Worm (Caenorhabditis elegans): Measurements from ENCODE around the gene W02C12.2.

Gene W02C12.2

ce11 chrIV:4049398-4049998 is 41.7 kb upstream of the W02C12.2 start, which contains the start of gene pcn-1 (continued):
- TF ChIP-seq ama-1 (optimal IDR thresholded peaks at IDR 0.05) (peak; percentile 70), madf-9 (GFP tag; conservative IDR thresholded peaks at IDR 0.05) (peak; percentile 86), spr-1 (tag; optimal IDR thresholded peaks at IDR 0.05) (peak; percentile 93), lsy-2 (tag; optimal IDR thresholded peaks at IDR 0.05) (peak; percentile 68 to 96), ceh-20 (GFP tag; IDR thresholded peaks at IDR 0.05) (peak; percentile 93), daf-8 (GFP tag; IDR thresholded peaks at IDR 0.05) (no peak), nhr-48 (tag; optimal IDR thresholded peaks at IDR 0.05) (peak; percentile 86), F37D6.2 (tag; optimal IDR thresholded peaks at IDR 0.05) (peak; percentile 94), ZK337.2 (GFP tag; IDR thresholded peaks at IDR 0.05) (peak; percentile 67), ceh-62 (tag; optimal IDR thresholded peaks at IDR 0.05) (no peak), unc-130 (GFP tag; optimal IDR thresholded peaks at IDR 0.05) (peak; percentile 91), nhr-237 (tag; optimal IDR thresholded peaks at IDR 0.05) (no peak), lin-38 (GFP tag; IDR thresholded peaks at IDR 0.05) (peak; percentile 94), aha-1 (tag) (peak; percentile 95), hlh-30 (tag; optimal IDR thresholded peaks at IDR 0.05; ENCODE audit: insufficient read depth) (peak; percentile 85), nhr-76 (tag; optimal IDR thresholded peaks at IDR 0.05) (peak; percentile 56), lin-13 (GFP tag; optimal IDR thresholded peaks at IDR 0.05) (peak; percentile 82), T26A8.4 (GFP tag; IDR thresholded peaks at IDR 0.05) (peak; percentile 93), F44E2.7 (GFP tag; IDR thresholded peaks at IDR 0.05) (no peak), snpc-1.2 (GFP tag; IDR thresholded peaks at IDR 0.05) (peak; percentile 85), Y75B8A.6 (GFP tag; IDR thresholded peaks at IDR 0.05) (no peak), daf-19 (GFP tag; conservative IDR thresholded peaks at IDR 0.05) (peak; percentile 91), nhr-77 (tag; optimal IDR thresholded peaks at IDR 0.05) (peak; percentile 89), lim-7 (GFP tag; IDR thresholded peaks at IDR 0.05) (no peak), R02D3.7 (tag; optimal IDR thresholded peaks at IDR 0.05) (no peak), tag-97 (GFP tag; IDR thresholded peaks at IDR 0.05) (no peak), nhr-6 (tag; optimal IDR thresholded peaks at IDR 0.05) (peak; percentile 74), egl-27 (tag; optimal IDR thresholded peaks at IDR 0.05) (no peak), ctbp-1 (GFP tag; IDR thresholded peaks at IDR 0.05) (peak; percentile 82), mep-1 (tag; optimal IDR thresholded peaks at IDR 0.05) (peak; percentile 93), sdz-12 (GFP tag; optimal IDR thresholded peaks at IDR 0.05) (no peak), cey-2 (tag; optimal IDR thresholded peaks at IDR 0.05; ENCODE audit: borderline replicate concordance, insufficient read depth) (no peak), zag-1 (tag; optimal IDR thresholded peaks at IDR 0.05) (no peak), gei-8 (GFP tag; optimal IDR thresholded peaks at IDR 0.05) (no peak), zfp-3 (GFP tag; conservative IDR thresholded peaks at IDR 0.05) (peak; percentile 94), zip-11 (GFP tag; IDR thresholded peaks at IDR 0.05) (no peak), lin-39 (tag; optimal IDR thresholded peaks at IDR 0.05) (no peak), mdt-29 (GFP tag; IDR thresholded peaks at IDR 0.05) (peak; percentile 86), fkh-10 (GFP tag; optimal IDR thresholded peaks at IDR 0.05) (peak; percentile 65), pqm-1 (tag; optimal IDR thresholded peaks at IDR 0.05) (no peak), lin-15B (tag; optimal IDR thresholded peaks at IDR 0.05) (peak; percentile 49), Y48G9A.11 (GFP tag; IDR thresholded peaks at IDR 0.05) (peak; percentile 91), php-3 (GFP tag; IDR thresholded peaks at IDR 0.05) (peak; percentile 87), snpc-4 (tag; optimal IDR thresholded peaks at IDR 0.05) (no peak), dmd-9 (GFP tag; IDR thresholded peaks at IDR 0.05) (peak; percentile 90), jun-1 (tag; optimal IDR thresholded peaks at IDR 0.05) (peak; percentile 85), dmd-6 (GFP tag; IDR thresholded peaks at IDR 0.05) (peak; percentile 93), lin-1 (GFP tag; IDR thresholded peaks at IDR 0.05) (peak; percentile 71), set-16 (GFP tag; IDR thresholded peaks at IDR 0.05) (peak; percentile 48; the same call in 1 of the 2 replicates), Y105C5A.15 (GFP tag; IDR thresholded peaks at IDR 0.05) (0 out of 2 replicates have a peak, but pooled peaks have one; percentile 43), zfp-2 (tag; optimal IDR thresholded peaks at IDR 0.05) (peak; percentile 79), skn-1 (tag; optimal IDR thresholded peaks at IDR 0.05) (no peak)
